Fruit fly (Drosophila melanogaster) whole organism, embryonic: ENCODE results near the gene CG46244.

Experiments
- Asciz ChIP-seq: fragments of 200-800 bp; sonication (Bioruptor generic); optimal IDR thresholded peaks from 2 replicates; lab custom pipeline; 2017; ENCODE audit warnings: missing biosample characterization, mild to moderate bottlenecking, missing genetic modification characterization, missing genetic modification reagents
- B-H1 ChIP-seq: fragments of 200-800 bp; sonication (Bioruptor generic); IDR thresholded peaks from 3 replicates; pipeline ENCODE4 v1.3.6; 2022; ENCODE audit warnings: missing biosample characterization, missing genetic modification characterization
- BEAF-32 ChIP-seq: fragments of 200-800 bp; sonication (Bioruptor generic); optimal IDR thresholded peaks from 3 replicates; lab custom pipeline; 2017; ENCODE audit warnings: missing biosample characterization, missing genetic modification characterization, mild to moderate bottlenecking, moderate library complexity, missing genetic modification reagents
- C15 ChIP-seq: fragments of 200-800 bp; sonication (Bioruptor generic); IDR thresholded peaks from 3 replicates; pipeline ENCODE4 v1.3.6; 2022; ENCODE audit warnings: missing biosample characterization, missing genetic modification characterization
- CG10959 ChIP-seq: fragments of 200-800 bp; sonication (Bioruptor generic); IDR thresholded peaks from 2 replicates; pipeline ENCODE4 v1.3.6; 2022; ENCODE audit warnings: missing biosample characterization, missing genetic modification characterization
- CG11093 ChIP-seq: fragments of 200-800 bp; sonication (Bioruptor generic); IDR thresholded peaks from 3 replicates; pipeline ENCODE4 v1.3.6; 2022; ENCODE audit warnings: missing biosample characterization, missing genetic modification characterization
- CG11247 ChIP-seq: fragments of 200-800 bp; sonication (Bioruptor generic); IDR thresholded peaks from 2 replicates; pipeline ENCODE4 v1.3.6; 2022; ENCODE audit warnings: missing biosample characterization, missing genetic modification characterization
- CG11560 ChIP-seq: fragments of 200-800 bp; sonication (Bioruptor generic); IDR thresholded peaks from 3 replicates; pipeline ENCODE4 v1.3.6; 2022; ENCODE audit warnings: missing biosample characterization, missing genetic modification characterization
- CG14667 ChIP-seq: fragments of 200-800 bp; sonication (Bioruptor generic); IDR thresholded peaks from 2 replicates; pipeline ENCODE4 v1.3.6; 2022; ENCODE audit warnings: missing biosample characterization, missing genetic modification characterization
- CG15514 ChIP-seq: fragments of 200-800 bp; sonication (Bioruptor generic); optimal IDR thresholded peaks from 3 replicates; lab custom pipeline; 2017; ENCODE audit warnings: missing biosample characterization, missing genetic modification characterization, mild to moderate bottlenecking, moderate library complexity, missing genetic modification reagents
- CG17802 ChIP-seq: fragments of 200-800 bp; sonication (Bioruptor generic); optimal IDR thresholded peaks from 2 replicates; lab custom pipeline; 2018; ENCODE audit warnings: missing biosample characterization, mild to moderate bottlenecking, missing genetic modification characterization, moderate library complexity
- CG2116 ChIP-seq: fragments of 200-800 bp; sonication (Bioruptor generic); optimal IDR thresholded peaks from 3 replicates; lab custom pipeline; 2018; ENCODE audit warnings: missing biosample characterization, mild to moderate bottlenecking, missing genetic modification characterization
- CG2202 ChIP-seq: fragments of 200-800 bp; sonication (Bioruptor generic); optimal IDR thresholded peaks from 2 replicates; lab custom pipeline; 2018; ENCODE audit warnings: missing biosample characterization, mild to moderate bottlenecking, missing genetic modification characterization
- CG31224 ChIP-seq: fragments of 200-800 bp; sonication (Bioruptor generic); IDR thresholded peaks from 2 replicates; pipeline ENCODE4 v1.3.6; 2022; ENCODE audit warnings: missing biosample characterization, missing genetic modification characterization
- CG32532 ChIP-seq: fragments of 200-800 bp; sonication (Bioruptor generic); IDR thresholded peaks from 2 replicates; pipeline ENCODE4 v1.3.6; 2022; ENCODE audit warnings: missing biosample characterization, missing genetic modification characterization
- CG34224 ChIP-seq: fragments of 200-800 bp; sonication (Bioruptor generic); IDR thresholded peaks from 3 replicates; pipeline ENCODE4 v1.3.6; 2022; ENCODE audit warnings: missing biosample characterization, missing genetic modification characterization; ENCODE audit not compliant: partially characterized antibody
- CG6272 ChIP-seq: fragments of 200-800 bp; sonication (Bioruptor generic); IDR thresholded peaks from 2 replicates; pipeline ENCODE4 v1.3.6; 2022; ENCODE audit warnings: missing biosample characterization, missing genetic modification characterization
- CG7357 ChIP-seq: fragments of 200-800 bp; sonication (Bioruptor generic); IDR thresholded peaks from 3 replicates; pipeline ENCODE4 v1.3.6; 2022; ENCODE audit warnings: missing biosample characterization, missing genetic modification characterization
- CG8765 ChIP-seq: fragments of 200-800 bp; sonication (Bioruptor generic); IDR thresholded peaks from 2 replicates; pipeline ENCODE4 v1.3.6; 2022; ENCODE audit warnings: missing biosample characterization, missing genetic modification characterization
- CG9215 ChIP-seq: fragments of 200-800 bp; sonication (Bioruptor generic); IDR thresholded peaks from 2 replicates; pipeline ENCODE4 v1.3.6; 2022; ENCODE audit warnings: missing biosample characterization, missing genetic modification characterization
- CG9817 ChIP-seq: fragments of 200-800 bp; sonication (Bioruptor generic); optimal IDR thresholded peaks from 2 replicates; lab custom pipeline; 2018; ENCODE audit warnings: missing biosample characterization, mild to moderate bottlenecking, missing genetic modification characterization, moderate library complexity
- D19A ChIP-seq: fragments of 200-800 bp; optimal IDR thresholded peaks from 3 replicates; lab custom pipeline; 2019; ENCODE audit warnings: missing biosample characterization, mild to moderate bottlenecking, missing genetic modification characterization, moderate library complexity
- Dbx ChIP-seq: fragments of 200-800 bp; sonication (Bioruptor generic); IDR thresholded peaks from 3 replicates; pipeline ENCODE4 v1.3.6; 2022; ENCODE audit warnings: missing biosample characterization, missing genetic modification characterization
- Dip3 ChIP-seq: fragments of 200-800 bp; sonication (Bioruptor generic); optimal IDR thresholded peaks from 3 replicates; lab custom pipeline; 2016; ENCODE audit warnings: missing biosample characterization, missing genetic modification characterization
- Doc2 ChIP-seq: fragments of 200-800 bp; sonication (Bioruptor generic); IDR thresholded peaks from 2 replicates; pipeline ENCODE4 v1.3.6; 2022; ENCODE audit warnings: missing biosample characterization, missing genetic modification characterization
- Dref ChIP-seq: fragments of 200-800 bp; sonication (Bioruptor generic); IDR thresholded peaks from 2 replicates; pipeline ENCODE4 v1.3.6; 2022; ENCODE audit warnings: missing biosample characterization, missing genetic modification characterization
- HLHmδ ChIP-seq: fragments of 200-800 bp; sonication (Bioruptor generic); optimal IDR thresholded peaks from 2 replicates; lab custom pipeline; 2018; ENCODE audit warnings: missing biosample characterization, mild to moderate bottlenecking, missing genetic modification characterization, moderate library complexity
- MBD-R2 ChIP-seq: fragments of 200-800 bp; sonication (Bioruptor generic); IDR thresholded peaks from 2 replicates; pipeline ENCODE4 v1.3.6; 2022; ENCODE audit warnings: missing biosample characterization, missing genetic modification characterization
- Meics ChIP-seq: fragments of 200-800 bp; sonication (Bioruptor generic); optimal IDR thresholded peaks from 2 replicates; lab custom pipeline; 2017; ENCODE audit warnings: missing biosample characterization, mild to moderate bottlenecking, missing genetic modification characterization
- NC2α ChIP-seq: fragments of 200-800 bp; sonication (Bioruptor generic); optimal IDR thresholded peaks from 2 replicates; lab custom pipeline; 2016; ENCODE audit warnings: missing biosample characterization, missing genetic modification characterization
- Nf-YC ChIP-seq: fragments of 200-800 bp; optimal IDR thresholded peaks from 3 replicates; lab custom pipeline; 2019; ENCODE audit warnings: missing biosample characterization, mild to moderate bottlenecking, missing genetic modification characterization, moderate library complexity
- Sin3A ChIP-seq: fragments of >200 bp; optimal IDR thresholded peaks from 2 replicates; lab custom pipeline; 2018
- Usf ChIP-seq: fragments of 200-800 bp; sonication (Bioruptor generic); optimal IDR thresholded peaks from 2 replicates; lab custom pipeline; 2017; ENCODE audit warnings: missing genotype, missing biosample characterization, missing genetic modification characterization
- aop ChIP-seq: fragments of 200-800 bp; sonication (Bioruptor generic); IDR thresholded peaks from 2 replicates; pipeline ENCODE4 v1.3.6; 2022; ENCODE audit warnings: missing biosample characterization, missing genetic modification characterization
- ase ChIP-seq: fragments of 200-800 bp; sonication (Bioruptor generic); IDR thresholded peaks from 3 replicates; pipeline ENCODE4 v1.3.6; 2022; ENCODE audit warnings: missing biosample characterization, missing genetic modification characterization
- bowl ChIP-seq: fragments of 200-800 bp; sonication (Bioruptor generic); IDR thresholded peaks from 2 replicates; pipeline ENCODE4 v1.3.6; 2022; ENCODE audit warnings: missing biosample characterization, missing genetic modification characterization
- br ChIP-seq: fragments of >200 bp; optimal IDR thresholded peaks from 2 replicates; lab custom pipeline; 2017
- btn ChIP-seq: fragments of 200-800 bp; sonication (Bioruptor generic); optimal IDR thresholded peaks from 2 replicates; lab custom pipeline; 2016; ENCODE audit warnings: missing biosample characterization, missing genetic modification characterization
- chm ChIP-seq: fragments of 200-800 bp; sonication (Bioruptor generic); IDR thresholded peaks from 2 replicates; pipeline ENCODE4 v1.3.6; 2022; ENCODE audit warnings: missing biosample characterization, missing genetic modification characterization
- crp ChIP-seq, 2 experiments: fragments of 200-800 bp; sonication (Bioruptor generic); optimal IDR thresholded peaks; 2 replicates in 1 of 2; 3 replicates in 1 of 2; lab custom pipeline; 2017; ENCODE audit warnings: missing biosample characterization in 2 of 2, missing genetic modification characterization in 2 of 2, mild to moderate bottlenecking in 1 of 2, moderate library complexity in 1 of 2
- cwo ChIP-seq: fragments of 200-800 bp; sonication (Bioruptor generic); optimal IDR thresholded peaks from 3 replicates; lab custom pipeline; 2017; ENCODE audit warnings: missing biosample characterization, missing genetic modification characterization, mild to moderate bottlenecking, moderate library complexity, missing genetic modification reagents
- dpn ChIP-seq, 2 experiments: fragments of 200-800 bp; sonication (Bioruptor generic); optimal IDR thresholded peaks; 3 replicates each; lab custom pipeline; 2016; ENCODE audit warnings: missing biosample characterization in 2 of 2, missing genetic modification characterization in 2 of 2
- eve ChIP-seq, 2 experiments: fragments of >200 bp; optimal IDR thresholded peaks; 2 replicates each; lab custom pipeline; 2017; ENCODE audit warnings: missing biosample characterization in 2 of 2, missing genetic modification characterization in 2 of 2
- hth ChIP-seq: fragments of >200 bp; optimal IDR thresholded peaks from 2 replicates; lab custom pipeline; 2017; ENCODE audit warnings: inconsistent platforms
- lov ChIP-seq, 2 experiments: fragments of 200-800 bp in 1 of 2; fragments of >200 bp in 1 of 2; sonication (Bioruptor generic) in 1 of 2; IDR thresholded peaks in 1 of 2; optimal IDR thresholded peaks in 1 of 2; 2 replicates in 1 of 2; 3 replicates in 1 of 2; pipeline versions ENCODE4 v1.3.6 to Lab custom; 2017 to 2022; ENCODE audit warnings: missing biosample characterization in 1 of 2, missing genetic modification characterization in 1 of 2
- mirr ChIP-seq: fragments of 200-800 bp; sonication (Bioruptor generic); optimal IDR thresholded peaks from 3 replicates; lab custom pipeline; 2018; ENCODE audit warnings: missing biosample characterization, mild to moderate bottlenecking, missing genetic modification characterization
- p53 ChIP-seq: fragments of 200-800 bp; sonication (Bioruptor generic); optimal IDR thresholded peaks from 2 replicates; lab custom pipeline; 2016; ENCODE audit warnings: missing biosample characterization, missing genetic modification characterization
- tgo ChIP-seq: fragments of 200-800 bp; sonication (Bioruptor generic); IDR thresholded peaks from 3 replicates; pipeline ENCODE4 v1.3.6; 2022; ENCODE audit warnings: missing biosample characterization, missing genetic modification characterization
- tna ChIP-seq: fragments of 200-800 bp; sonication (Bioruptor generic); IDR thresholded peaks from 2 replicates; pipeline ENCODE4 v1.3.6; 2022; ENCODE audit warnings: missing biosample characterization, missing genetic modification characterization; ENCODE audit not compliant: partially characterized antibody
- vvl ChIP-seq: fragments of 200-800 bp; sonication (Bioruptor generic); IDR thresholded peaks from 2 replicates; pipeline ENCODE4 v1.3.6; 2022; ENCODE audit warnings: missing biosample characterization, missing genetic modification characterization

The CG46244 gene

dm6 chr2L:19763773-19764580, 157.6 kb downstream of the CG46244 start, which contains the start of gene fbp (continued):
- TF ChIP-seq CG10959 (GFP tag; lab: Robert Waterston, UW) (no peak), Sin3A (lab: Kevin White, UChicago) (no peak), CG32532 (GFP tag; lab: Robert Waterston, UW) (peak; percentile 68), CG8765 (GFP tag; lab: Robert Waterston, UW) (no peak), crp (GFP tag; optimal IDR thresholded peaks at IDR 0.05; lab: Kevin White, UChicago) (peak in 1 of 2 experiments; percentile 26), CG2116 (GFP tag; lab: Kevin White, UChicago) (peak; percentile 36), C15 (GFP tag; lab: Robert Waterston, UW) (no peak), Asciz (GFP tag; lab: Kevin White, UChicago) (peak; percentile 20), ase (GFP tag; lab: Robert Waterston, UW) (peak; percentile 34; the same call in 1 of the 3 replicates), CG11093 (GFP tag; lab: Robert Waterston, UW) (no peak), CG34224 (GFP tag; lab: Robert Waterston, UW) (no peak), lov (optimal IDR thresholded peaks at IDR 0.05; lab: Kevin White, UChicago) (no peak), lov (GFP tag; IDR thresholded peaks at IDR 0.05; lab: Robert Waterston, UW) (0 out of 3 replicates have a peak, but pooled peaks have one; percentile 41), Nf-YC (tag; lab: Kevin White, UChicago) (peak; percentile 65), HLHmδ (GFP tag; lab: Kevin White, UChicago) (peak; percentile 35), NC2α (no peak), BEAF-32 (no peak), CG9215 (GFP tag; lab: Robert Waterston, UW) (peak; percentile 48), mirr (no peak), cwo (GFP tag; lab: Kevin White, UChicago) (peak; percentile 41), bowl (GFP tag; lab: Robert Waterston, UW) (no peak), CG11247 (GFP tag; lab: Robert Waterston, UW) (no peak), dpn (GFP tag; optimal IDR thresholded peaks at IDR 0.05; lab: Kevin White, UChicago) (peak in 1 of 2 experiments; percentile 66), Dbx (GFP tag; lab: Robert Waterston, UW) (peak; percentile 44; the same call in 1 of the 3 replicates), tgo (no peak), aop (no peak), CG2202 (tag; lab: Kevin White, UChicago) (no peak), CG14667 (GFP tag; lab: Robert Waterston, UW) (no peak), CG6272 (GFP tag; lab: Robert Waterston, UW) (no peak), Meics (peak; percentile 78), hth (no peak), eve (GFP tag; optimal IDR thresholded peaks at IDR 0.05; lab: Kevin White, UChicago) (no peak), CG31224 (GFP tag; lab: Robert Waterston, UW) (peak; percentile 49), B-H1 (peak; percentile 44; the same call in 1 of the 3 replicates), p53 (GFP tag; lab: Kevin White, UChicago) (no peak), Dref (GFP tag; lab: Robert Waterston, UW) (no peak), MBD-R2 (GFP tag; lab: Robert Waterston, UW) (no peak; the same call in 1 of the 2 replicates), chm (GFP tag; lab: Robert Waterston, UW) (no peak), D19A (tag; lab: Kevin White, UChicago) (peak; percentile 100), CG9817 (tag; lab: Kevin White, UChicago) (peak; percentile 31), CG15514 (GFP tag; lab: Kevin White, UChicago) (peak; percentile 22), Doc2 (no peak), vvl (GFP tag; lab: Robert Waterston, UW) (peak; percentile 56; the same call in 1 of the 2 replicates), Usf (GFP tag; lab: Kevin White, UChicago) (peak; percentile 64), CG17802 (no peak), btn (GFP tag; lab: Kevin White, UChicago) (no peak), tna (GFP tag; lab: Robert Waterston, UW) (no peak), CG7357 (GFP tag; lab: Robert Waterston, UW) (peak; percentile 46; the same call in 1 of the 3 replicates), Dip3 (GFP tag; lab: Kevin White, UChicago) (no peak), CG11560 (no peak), br (lab: Kevin White, UChicago) (no peak)
